Worm (Caenorhabditis elegans) whole organism, young adult: ENCODE results near the gene otub-1.
A peak's percentile ranks its signal among the peaks of the same experiment; 100 is the strongest.

Experiments
- B0336.3 ChIP-seq: fragments of 200-800 bp; sonication (Bioruptor generic); IDR thresholded peaks from 2 replicates; pipeline ENCODE4 v1.3.6; 2022; ENCODE audit warnings: missing genetic modification characterization, missing compliant biosample characterization
- C06A6.2 ChIP-seq: fragments of 200-800 bp; sonication (Bioruptor generic); conservative IDR thresholded peaks from 2 replicates; pipeline ENCODE4 v1.3.6; 2022; ENCODE audit warnings: missing genetic modification characterization, missing compliant biosample characterization
- F10E7.11 ChIP-seq: sonication (generic microtip); optimal IDR thresholded peaks from 2 replicates; lab custom pipeline; 2017; ENCODE audit warnings: mild to moderate bottlenecking, missing genetic modification characterization, moderate library complexity, missing compliant biosample characterization
- F33H1.4 ChIP-seq: fragments of 200-800 bp; sonication (Bioruptor generic); IDR thresholded peaks from 2 replicates; pipeline ENCODE4 v1.3.6; 2022; ENCODE audit warnings: missing genetic modification reagents, missing genetic modification characterization, missing compliant biosample characterization
- F37B4.10 ChIP-seq: fragments of 200-800 bp; sonication (Bioruptor generic); IDR thresholded peaks from 2 replicates; pipeline ENCODE4 v1.3.6; 2022; ENCODE audit warnings: missing genetic modification characterization, missing compliant biosample characterization
- F49E8.2 ChIP-seq: sonication (generic microtip); optimal IDR thresholded peaks from 3 replicates; lab custom pipeline; 2017; ENCODE audit warnings: missing genetic modification characterization, mild to moderate bottlenecking, missing compliant biosample characterization, antibody characterized with exemption, moderate library complexity; ENCODE audit not compliant: insufficient read depth
- F55B11.4 ChIP-seq: sonication (generic microtip); optimal IDR thresholded peaks from 2 replicates; lab custom pipeline; 2016; ENCODE audit warnings: missing compliant biosample characterization, missing genetic modification characterization, borderline replicate concordance; ENCODE audit not compliant: insufficient read depth
- F57C9.4 ChIP-seq: sonication (generic microtip); optimal IDR thresholded peaks from 2 replicates; lab custom pipeline; 2017; ENCODE audit warnings: mild to moderate bottlenecking, missing genetic modification characterization, missing compliant biosample characterization
- K11D2.4 ChIP-seq: fragments of 200-800 bp; sonication (Bioruptor generic); IDR thresholded peaks from 2 replicates; pipeline ENCODE4 v1.3.6; 2022; ENCODE audit warnings: missing genetic modification reagents, missing genetic modification characterization, missing compliant biosample characterization
- Y53F4B.3 ChIP-seq: fragments of 200-800 bp; sonication (Bioruptor generic); IDR thresholded peaks from 2 replicates; pipeline ENCODE4 v1.3.6; 2022; ENCODE audit warnings: missing genetic modification reagents, missing genetic modification characterization, missing compliant biosample characterization
- Y56A3A.18 ChIP-seq: fragments of 200-800 bp; sonication (Bioruptor generic); IDR thresholded peaks from 2 replicates; pipeline ENCODE4 v1.3.6; 2022; ENCODE audit warnings: missing genetic modification reagents, missing genetic modification characterization, missing compliant biosample characterization
- Y67H2A.10 ChIP-seq: fragments of 200-800 bp; sonication (Bioruptor generic); conservative IDR thresholded peaks from 2 replicates; pipeline ENCODE4 v1.3.6; 2022; ENCODE audit warnings: missing genetic modification reagents, missing genetic modification characterization, missing compliant biosample characterization
- ama-1 ChIP-seq, 3 experiments: fragments of 150-350 bp in 1 of 3; sonication (generic microtip) in 2 of 3; optimal IDR thresholded peaks; 2 replicates each; lab custom pipeline; 2014 to 2018; ENCODE audit warnings: missing biosample characterization in 2 of 3, missing genetic modification characterization in 2 of 3, missing genetic modification reagents in 2 of 3
- aptf-3 ChIP-seq: fragments of 200-800 bp; sonication (Bioruptor generic); IDR thresholded peaks from 2 replicates; pipeline ENCODE4 v1.3.6; 2022; ENCODE audit warnings: missing genetic modification characterization, missing compliant biosample characterization
- cebp-1 ChIP-seq, 2 experiments: fragments of 200-800 bp in 1 of 2; sonication (Bioruptor generic) in 1 of 2; sonication (generic microtip) in 1 of 2; IDR thresholded peaks in 1 of 2; optimal IDR thresholded peaks in 1 of 2; 2 replicates each; pipeline versions ENCODE4 v1.3.6 to Lab custom; 2017 to 2022; ENCODE audit warnings: missing compliant biosample characterization in 2 of 2, missing genetic modification characterization in 2 of 2, mild to moderate bottlenecking in 1 of 2, missing genetic modification reagents in 1 of 2, moderate library complexity in 1 of 2
- cebp-2 ChIP-seq: fragments of 200-800 bp; sonication (Bioruptor generic); IDR thresholded peaks from 2 replicates; pipeline ENCODE4 v1.3.6; 2022; ENCODE audit warnings: missing genetic modification characterization, missing compliant biosample characterization
- ceh-100 ChIP-seq: fragments of 200-800 bp; sonication (Bioruptor generic); IDR thresholded peaks from 2 replicates; pipeline ENCODE4 v1.3.6; 2022; ENCODE audit warnings: missing genetic modification reagents, missing genetic modification characterization, missing compliant biosample characterization
- ceh-27 ChIP-seq: fragments of 200-800 bp; sonication (Bioruptor generic); optimal IDR thresholded peaks from 2 replicates; lab custom pipeline; 2018; ENCODE audit warnings: mild to moderate bottlenecking, missing genetic modification characterization, moderate library complexity, missing compliant biosample characterization
- ceh-58 ChIP-seq: fragments of 200-800 bp; sonication (Bioruptor generic); IDR thresholded peaks from 2 replicates; pipeline ENCODE4 v1.3.6; 2022; ENCODE audit warnings: missing genetic modification characterization, missing compliant biosample characterization
- ceh-91 ChIP-seq: fragments of 200-800 bp; sonication (Bioruptor generic); IDR thresholded peaks from 2 replicates; pipeline ENCODE4 v1.3.6; 2022; ENCODE audit warnings: missing genetic modification reagents, missing genetic modification characterization, missing compliant biosample characterization
- chd-7 ChIP-seq: sonication (generic microtip); optimal IDR thresholded peaks from 2 replicates; lab custom pipeline; 2016; ENCODE audit warnings: mild to moderate bottlenecking, missing genetic modification characterization, moderate library complexity, missing compliant biosample characterization
- die-1 ChIP-seq: sonication (generic microtip); optimal IDR thresholded peaks from 2 replicates; lab custom pipeline; 2016; ENCODE audit warnings: missing genotype, mild to moderate bottlenecking, missing genetic modification characterization, missing compliant biosample characterization
- dpff-1 ChIP-seq: sonication (generic microtip); optimal IDR thresholded peaks from 2 replicates; lab custom pipeline; 2017; ENCODE audit warnings: mild to moderate bottlenecking, missing genetic modification characterization, missing compliant biosample characterization
- egl-18 ChIP-seq: fragments of 200-800 bp; sonication (Bioruptor generic); IDR thresholded peaks from 2 replicates; pipeline ENCODE4 v1.3.6; 2022; ENCODE audit warnings: missing genetic modification reagents, missing genetic modification characterization, missing compliant biosample characterization
- fkh-3 ChIP-seq: sonication (generic microtip); optimal IDR thresholded peaks from 2 replicates; lab custom pipeline; 2016; ENCODE audit warnings: mild to moderate bottlenecking, missing genetic modification characterization, missing compliant biosample characterization
- hlh-12 ChIP-seq: sonication (generic microtip); optimal IDR thresholded peaks from 2 replicates; lab custom pipeline; 2016; ENCODE audit warnings: missing genetic modification characterization, missing compliant biosample characterization
- hmg-1.2 ChIP-seq: fragments of 200-800 bp; sonication (Bioruptor generic); IDR thresholded peaks from 2 replicates; pipeline ENCODE4 v1.3.6; 2022; ENCODE audit warnings: missing genetic modification reagents, missing genetic modification characterization, missing compliant biosample characterization
- hrde-1 ChIP-seq: sonication (generic microtip); optimal IDR thresholded peaks from 2 replicates; lab custom pipeline; 2016; ENCODE audit warnings: missing genetic modification characterization, mild to moderate bottlenecking, missing compliant biosample characterization, moderate library complexity, missing genotype, missing genetic modification reagents, borderline replicate concordance
- hsf-1 ChIP-seq: fragments of 200-800 bp; sonication (Bioruptor generic); IDR thresholded peaks from 2 replicates; pipeline ENCODE4 v1.3.6; 2022; ENCODE audit warnings: missing genetic modification reagents, missing genetic modification characterization, missing compliant biosample characterization
- lin-35 ChIP-seq, 3 experiments: fragments of 150-350 bp in 2 of 3; sonication (generic microtip) in 1 of 3; optimal IDR thresholded peaks; 2 replicates each; lab custom pipeline; 2014 to 2018; ENCODE audit warnings: missing biosample characterization in 3 of 3, missing genetic modification characterization in 3 of 3, missing genetic modification reagents in 3 of 3
- madf-10 ChIP-seq: sonication (generic microtip); optimal IDR thresholded peaks from 2 replicates; lab custom pipeline; 2016; ENCODE audit warnings: mild to moderate bottlenecking, missing genetic modification characterization, missing compliant biosample characterization
- madf-8 ChIP-seq: fragments of 200-800 bp; sonication (Bioruptor generic); conservative IDR thresholded peaks from 2 replicates; pipeline ENCODE4 v1.3.6; 2022; ENCODE audit warnings: missing genetic modification reagents, missing genetic modification characterization, missing compliant biosample characterization
- mxl-1 ChIP-seq: sonication (generic microtip); optimal IDR thresholded peaks from 2 replicates; lab custom pipeline; 2016; ENCODE audit warnings: missing genetic modification characterization, missing compliant biosample characterization
- nfya-2 ChIP-seq: fragments of 200-800 bp; sonication (Bioruptor generic); IDR thresholded peaks from 2 replicates; pipeline ENCODE4 v1.3.6; 2022; ENCODE audit warnings: missing genetic modification reagents, missing genetic modification characterization, missing compliant biosample characterization
- nhr-27 ChIP-seq: fragments of 200-800 bp; sonication (Bioruptor generic); optimal IDR thresholded peaks from 2 replicates; lab custom pipeline; 2018; ENCODE audit warnings: mild to moderate bottlenecking, missing genetic modification characterization, moderate library complexity, missing compliant biosample characterization
- nhr-80 ChIP-seq: sonication (generic microtip); optimal IDR thresholded peaks from 2 replicates; lab custom pipeline; 2016; ENCODE audit warnings: missing genetic modification characterization, missing compliant biosample characterization
- rec-8 ChIP-seq, 2 experiments: sonication (generic microtip); optimal IDR thresholded peaks; 2 replicates each; lab custom pipeline; 2016; ENCODE audit warnings: mild to moderate bottlenecking in 2 of 2, missing genetic modification characterization in 2 of 2, missing genetic modification reagents in 2 of 2, missing genotype in 2 of 2, missing biosample characterization in 1 of 2, missing compliant biosample characterization in 1 of 2, moderate library complexity in 1 of 2
- sdz-38 ChIP-seq: sonication (generic microtip); optimal IDR thresholded peaks from 2 replicates; lab custom pipeline; 2016; ENCODE audit warnings: missing genotype, missing genetic modification characterization, missing compliant biosample characterization
- snpc-3.4 ChIP-seq: sonication (generic microtip); optimal IDR thresholded peaks from 2 replicates; lab custom pipeline; 2017; ENCODE audit warnings: missing genetic modification characterization, mild to moderate bottlenecking, missing compliant biosample characterization, antibody characterized with exemption, moderate library complexity, missing genotype, missing genetic modification reagents
- somi-1 ChIP-seq: fragments of 200-800 bp; sonication (Bioruptor generic); optimal IDR thresholded peaks from 2 replicates; lab custom pipeline; 2018; ENCODE audit warnings: mild to moderate bottlenecking, missing genetic modification characterization, missing compliant biosample characterization
- sptf-2 ChIP-seq: fragments of 200-800 bp; sonication (Bioruptor generic); optimal IDR thresholded peaks from 2 replicates; lab custom pipeline; 2018; ENCODE audit warnings: mild to moderate bottlenecking, missing genetic modification characterization, missing compliant biosample characterization
- tbp1 ChIP-seq: fragments of 200-800 bp; sonication (Bioruptor generic); optimal IDR thresholded peaks from 2 replicates; lab custom pipeline; 2018; ENCODE audit warnings: mild to moderate bottlenecking, missing genetic modification characterization, missing compliant biosample characterization
- tbx-9 ChIP-seq: sonication (generic microtip); optimal IDR thresholded peaks from 2 replicates; lab custom pipeline; 2016; ENCODE audit warnings: borderline replicate concordance, missing genetic modification characterization, inconsistent platforms, missing compliant biosample characterization
- unc-62 ChIP-seq: fragments of 150-350 bp; optimal IDR thresholded peaks from 2 replicates; lab custom pipeline; 2014; ENCODE audit warnings: missing biosample characterization, missing genetic modification reagents, missing genetic modification characterization
- xnd-1 ChIP-seq: sonication (generic microtip); optimal IDR thresholded peaks from 2 replicates; lab custom pipeline; 2016; ENCODE audit warnings: missing genotype, missing genetic modification reagents, missing genetic modification characterization, missing compliant biosample characterization
- zfh-2 ChIP-seq: fragments of 200-800 bp; sonication (Bioruptor generic); conservative IDR thresholded peaks from 2 replicates; pipeline ENCODE4 v1.3.6; 2022; ENCODE audit warnings: missing genetic modification reagents, missing genetic modification characterization, missing compliant biosample characterization
- zim-3 ChIP-seq: sonication (generic microtip); optimal IDR thresholded peaks from 2 replicates; lab custom pipeline; 2017; ENCODE audit warnings: mild to moderate bottlenecking, missing genetic modification characterization, moderate library complexity, missing compliant biosample characterization
- ztf-26 ChIP-seq: sonication (generic microtip); optimal IDR thresholded peaks from 2 replicates; lab custom pipeline; 2017; ENCODE audit warnings: missing genetic modification characterization, missing compliant biosample characterization
- ztf-6 ChIP-seq: fragments of 200-800 bp; sonication (Bioruptor generic); IDR thresholded peaks from 2 replicates; pipeline ENCODE4 v1.3.6; 2022; ENCODE audit warnings: missing genetic modification reagents, missing genetic modification characterization, missing compliant biosample characterization

otub-1 gene

DNA sequence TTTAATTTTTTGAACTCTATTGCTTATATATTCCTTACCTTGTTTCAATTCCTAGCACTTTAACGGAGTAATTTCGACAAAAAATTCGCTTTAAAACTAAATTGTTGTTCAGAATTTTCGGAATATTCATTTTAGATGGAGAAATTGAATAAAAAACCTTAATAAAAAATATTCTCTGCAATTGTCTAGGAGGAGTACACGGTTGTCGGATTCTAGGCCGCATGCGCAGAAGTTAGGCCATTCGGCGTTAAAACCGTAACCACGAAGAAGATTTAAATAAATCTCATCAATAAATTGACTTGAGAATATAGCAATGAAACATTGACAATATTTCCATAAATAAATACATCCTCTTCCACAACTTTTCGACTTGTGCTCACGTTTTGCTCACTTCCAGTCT, 16.2 kb downstream of the otub-1 start, which contains the start of the genes C01G10.10 and C01G10.9 (continued):
- TF ChIP-seq egl-18 (GFP tag; lab: Robert Waterston, UW): no peak
- TF ChIP-seq hmg-1.2 (GFP tag; lab: Robert Waterston, UW): no peak
- no peak for TF ChIP-seq sptf-2 (GFP tag; lab: Kevin White, UChicago)
- no peak for TF ChIP-seq Y56A3A.18 (GFP tag; lab: Robert Waterston, UW)
- no peak for TF ChIP-seq B0336.3 (GFP tag; lab: Robert Waterston, UW)
- TF ChIP-seq madf-10 (tag; lab: Kevin White, UChicago): no peak
- TF ChIP-seq hlh-12: no peak
- no peak for TF ChIP-seq somi-1 (GFP tag; lab: Kevin White, UChicago)
- no peak for TF ChIP-seq tbp1
- no peak for TF ChIP-seq ztf-26 (tag; lab: Kevin White, UChicago)
- TF ChIP-seq rec-8 (tag; optimal IDR thresholded peaks at IDR 0.05; lab: Kevin White, UChicago): peak; percentile 28 to 34
- no peak for TF ChIP-seq Y53F4B.3 (GFP tag; lab: Robert Waterston, UW)
- no peak for TF ChIP-seq xnd-1
- no peak for TF ChIP-seq ztf-6 (GFP tag; lab: Robert Waterston, UW)
- peak; percentile 18 for TF ChIP-seq snpc-3.4
- TF ChIP-seq nhr-27 (tag; lab: Kevin White, UChicago): no peak
- no peak for TF ChIP-seq chd-7 (tag; lab: Kevin White, UChicago)
- TF ChIP-seq F10E7.11 (tag; lab: Kevin White, UChicago): no peak
- no peak for TF ChIP-seq ceh-58 (GFP tag; lab: Robert Waterston, UW)
- TF ChIP-seq fkh-3 (tag; lab: Kevin White, UChicago): no peak
- peak; percentile 43; the same call in 1 of the 2 replicates for TF ChIP-seq ceh-100
- no peak for TF ChIP-seq dpff-1 (tag; lab: Kevin White, UChicago)
- TF ChIP-seq cebp-1 (GFP tag; IDR thresholded peaks at IDR 0.05; lab: Robert Waterston, UW): no peak
- TF ChIP-seq cebp-1 (tag; optimal IDR thresholded peaks at IDR 0.05; lab: Kevin White, UChicago): peak; percentile 31
- TF ChIP-seq nfya-2 (GFP tag; lab: Robert Waterston, UW): no peak
- no peak for TF ChIP-seq ama-1 (optimal IDR thresholded peaks at IDR 0.05; lab: Kevin White, UChicago)
- no peak for TF ChIP-seq ama-1 (GFP tag; optimal IDR thresholded peaks at IDR 0.05; lab: Kevin White, UChicago)
- no peak for TF ChIP-seq K11D2.4 (GFP tag; lab: Robert Waterston, UW)
- TF ChIP-seq ceh-91 (GFP tag; lab: Robert Waterston, UW): no peak
- no peak for TF ChIP-seq F37B4.10 (GFP tag; lab: Robert Waterston, UW)
- TF ChIP-seq zim-3 (tag; lab: Kevin White, UChicago): no peak
- no peak for TF ChIP-seq mxl-1 (tag; lab: Kevin White, UChicago)
- TF ChIP-seq lin-35 (GFP tag; optimal IDR thresholded peaks at IDR 0.05; lab: Kevin White, UChicago): peak in 1 of 3 experiments; percentile 30
- TF ChIP-seq cebp-2: no peak
- TF ChIP-seq unc-62 (GFP tag; lab: Kevin White, UChicago): no peak
- TF ChIP-seq F57C9.4 (tag; lab: Kevin White, UChicago): no peak
- no peak for TF ChIP-seq madf-8 (GFP tag; lab: Robert Waterston, UW)
- no peak for TF ChIP-seq hrde-1 (tag; lab: Kevin White, UChicago)
- peak; percentile 26; the same call in 1 of the 2 replicates for TF ChIP-seq F33H1.4 (GFP tag; lab: Robert Waterston, UW)
- TF ChIP-seq aptf-3 (GFP tag; lab: Robert Waterston, UW): no peak
- TF ChIP-seq Y67H2A.10 (GFP tag; lab: Robert Waterston, UW): no peak
- no peak for TF ChIP-seq hsf-1 (GFP tag; lab: Robert Waterston, UW)
- no peak for TF ChIP-seq F55B11.4 (tag; lab: Kevin White, UChicago)
- no peak for TF ChIP-seq F49E8.2
- TF ChIP-seq tbx-9 (tag; lab: Kevin White, UChicago): no peak
- no peak for TF ChIP-seq sdz-38 (tag; lab: Kevin White, UChicago)
- no peak for TF ChIP-seq die-1 (tag; lab: Kevin White, UChicago)
- TF ChIP-seq C06A6.2: no peak
- TF ChIP-seq nhr-80 (tag; lab: Kevin White, UChicago): no peak
- TF ChIP-seq ceh-27: peak; percentile 52
- TF ChIP-seq zfh-2: no peak
